Worm (Caenorhabditis elegans): ENCODE measurements around the gene hda-5.

DNA sequence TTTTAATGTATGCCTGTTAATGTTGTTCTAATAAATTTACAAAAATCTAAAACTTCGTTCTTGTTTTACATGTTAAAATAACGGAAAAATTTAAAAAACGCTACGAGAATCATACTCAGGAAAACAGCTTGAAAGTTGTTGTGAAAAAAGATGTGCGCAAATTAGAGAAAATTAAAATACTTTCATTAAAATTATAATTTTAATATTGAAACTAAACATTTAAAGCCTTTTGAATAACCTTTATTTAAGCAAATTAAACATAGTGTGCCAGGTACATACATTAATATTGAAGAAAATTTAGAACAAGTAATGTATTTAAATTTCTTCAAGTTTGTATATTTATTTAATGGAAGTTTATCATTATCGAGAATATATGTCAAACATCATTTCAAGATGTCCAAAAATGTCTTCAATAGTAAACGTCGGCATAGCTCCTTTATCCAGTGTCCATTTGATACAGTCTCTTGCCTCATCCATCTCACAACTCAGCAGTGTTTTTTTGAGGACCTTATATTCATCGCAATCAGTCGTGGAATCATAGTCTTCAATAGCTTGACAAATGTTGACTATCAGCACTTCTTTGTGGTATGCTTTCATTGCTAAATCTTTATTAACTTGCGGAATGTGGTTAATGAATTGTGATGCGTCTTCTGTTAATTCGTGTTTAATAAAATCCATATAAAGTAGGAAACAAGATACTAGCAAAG lies 36.9 kb upstream of the hda-5 start:
- TF ChIP-seq tbx-2 (tag; optimal IDR thresholded peaks at IDR 0.05) (no peak), unc-86 (tag; optimal IDR thresholded peaks at IDR 0.05) (peak; percentile 21), dpl-1 (GFP tag; optimal IDR thresholded peaks at IDR 0.05) (peak in 2 of 3 experiments; percentile 29 to 46), hpl-2 (GFP tag; optimal IDR thresholded peaks at IDR 0.05) (no peak), sup-37 (GFP tag; optimal IDR thresholded peaks at IDR 0.05) (no peak), aly-2 (tag; optimal IDR thresholded peaks at IDR 0.05) (peak; percentile 98), zag-1 (tag; optimal IDR thresholded peaks at IDR 0.05) (no peak), fos-1 (tag; optimal IDR thresholded peaks at IDR 0.05) (no peak), lsy-2 (tag; optimal IDR thresholded peaks at IDR 0.05) (peak in 1 of 2 experiments; percentile 89)

All from whole organism, L1 larva.